Fruit fly (Drosophila melanogaster) S2 (cell line): Measurements from ENCODE around the gene AIF.

Experiments
- CG8478 ChIP-seq: fragments of >200 bp; optimal IDR thresholded peaks from 2 replicates; lab custom pipeline; 2018
- CTCF ChIP-seq, 2 experiments: fragments of >200 bp; optimal IDR thresholded peaks; 2 replicates each; lab custom pipeline; 2018

The AIF gene

DNA sequence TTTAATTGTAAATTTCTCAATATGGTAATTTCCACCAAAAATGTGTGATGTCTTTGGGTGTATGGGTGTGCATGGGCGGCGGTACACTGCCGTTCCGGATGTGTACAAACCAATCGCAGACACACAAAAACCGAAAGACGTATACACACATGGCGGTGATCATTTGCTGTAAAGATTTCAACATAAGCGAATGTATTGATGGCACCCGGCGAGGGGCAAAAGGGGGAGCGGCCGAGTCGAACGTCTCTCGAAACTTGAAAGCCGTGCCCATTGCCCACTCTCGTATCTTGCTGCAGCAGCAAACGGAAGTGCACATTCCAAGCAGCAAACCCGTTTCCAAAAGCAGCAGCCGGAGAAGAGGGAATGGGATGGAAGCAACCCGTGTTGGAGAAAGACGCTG lies 10.7 kb downstream of the AIF start:
- TF ChIP-seq CG8478 (lab: Kevin White, UChicago) (no peak), CTCF (optimal IDR thresholded peaks at IDR 0.05; lab: Kevin White, UChicago) (no peak)

DNA sequence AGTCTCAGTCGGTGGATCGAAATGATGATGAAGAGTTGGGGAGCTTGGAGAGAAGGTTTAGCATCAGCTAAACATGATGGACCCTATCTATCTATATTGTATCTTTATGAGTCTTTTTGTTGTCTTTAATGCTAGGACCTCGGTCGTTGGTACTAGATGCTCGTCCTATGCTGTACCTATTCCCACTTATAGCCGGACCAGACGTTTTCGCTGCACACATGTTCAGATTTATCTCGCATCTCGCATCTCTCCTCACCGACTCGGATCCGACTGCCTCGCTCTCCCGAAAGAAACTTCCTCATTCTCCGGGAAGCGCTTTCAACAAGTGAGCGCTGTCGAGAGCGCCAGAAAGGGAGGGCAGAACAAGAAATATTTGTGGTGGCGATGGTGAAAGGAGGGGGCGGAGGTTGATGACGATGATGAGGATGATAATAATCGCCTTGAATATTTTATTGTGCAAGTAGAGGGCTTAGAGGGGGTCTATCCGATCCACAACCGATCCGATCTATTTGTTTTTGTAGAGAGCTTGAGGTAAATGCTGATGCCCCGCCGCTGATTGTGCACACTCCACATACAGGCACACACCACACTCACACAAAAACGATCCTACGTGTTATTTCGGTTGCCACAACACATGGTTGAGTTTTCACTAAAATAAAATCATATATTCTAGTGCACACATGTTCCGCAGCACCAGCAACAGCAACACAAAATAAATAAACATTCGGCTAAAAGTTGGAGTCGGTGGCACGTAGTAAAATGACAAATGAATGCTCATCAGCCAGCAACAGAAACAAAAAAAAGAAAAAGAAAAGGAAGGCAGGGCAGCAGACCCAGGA lies 11.4 kb downstream of the AIF start:
- TF ChIP-seq CTCF (optimal IDR thresholded peaks at IDR 0.05; lab: Kevin White, UChicago) (no peak), CG8478 (lab: Kevin White, UChicago) (no peak)

DNA sequence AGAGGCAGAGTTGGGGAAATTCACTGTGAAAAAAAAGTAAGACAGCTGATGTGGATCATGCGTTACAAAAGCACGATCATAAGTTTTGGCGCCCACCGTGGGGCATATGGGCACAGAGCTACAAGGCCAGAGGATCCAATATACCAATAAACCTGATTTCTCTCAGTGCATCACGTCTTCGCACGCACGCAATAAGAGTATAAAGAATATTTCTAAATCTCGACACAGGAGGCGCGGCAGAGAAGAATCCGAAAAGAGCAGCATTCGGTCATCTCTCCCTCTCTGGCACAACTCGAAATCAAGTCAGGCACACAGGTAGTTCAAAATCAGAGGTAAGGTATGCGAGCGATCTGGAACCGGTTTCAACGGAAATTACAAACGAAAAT lies 12.0 kb downstream of the AIF start:
- TF ChIP-seq CG8478 (lab: Kevin White, UChicago) (no peak), CTCF (optimal IDR thresholded peaks at IDR 0.05; lab: Kevin White, UChicago) (no peak)

DNA sequence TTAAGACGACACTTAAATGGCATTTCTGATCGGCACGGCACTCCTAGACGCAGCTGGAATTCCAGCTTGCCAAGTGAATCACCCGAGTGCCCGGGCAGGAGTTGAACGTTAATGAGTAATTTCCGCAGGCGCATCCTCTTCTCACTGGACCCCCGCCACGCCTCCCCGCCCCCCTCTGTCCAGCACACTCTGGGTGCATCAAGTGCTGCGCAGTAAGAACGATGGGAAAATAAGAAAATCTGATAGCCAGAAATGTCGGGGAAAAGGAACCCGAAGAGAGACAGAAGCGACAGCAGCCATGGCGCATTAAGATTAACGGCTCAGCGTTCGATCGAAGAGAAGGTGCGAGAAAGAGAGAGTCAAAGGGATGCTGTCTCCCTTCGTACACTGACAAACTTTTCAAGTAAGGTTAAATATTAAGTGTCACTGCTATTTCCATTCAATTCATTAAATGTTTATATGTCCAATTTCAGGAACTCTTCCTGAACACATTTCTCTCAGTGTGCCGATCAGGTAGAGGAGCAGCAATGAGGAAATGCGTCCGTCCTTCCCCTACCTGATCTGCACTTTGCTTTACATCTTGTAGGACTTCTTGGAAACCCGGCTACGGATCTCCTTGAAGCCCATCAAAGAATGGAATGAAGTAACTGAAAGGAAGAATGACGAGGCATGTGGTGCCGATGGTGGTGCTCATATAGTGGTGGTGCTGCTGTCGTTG lies 13.1 kb downstream of the AIF start:
- no peak for TF ChIP-seq CG8478 (lab: Kevin White, UChicago)

DNA sequence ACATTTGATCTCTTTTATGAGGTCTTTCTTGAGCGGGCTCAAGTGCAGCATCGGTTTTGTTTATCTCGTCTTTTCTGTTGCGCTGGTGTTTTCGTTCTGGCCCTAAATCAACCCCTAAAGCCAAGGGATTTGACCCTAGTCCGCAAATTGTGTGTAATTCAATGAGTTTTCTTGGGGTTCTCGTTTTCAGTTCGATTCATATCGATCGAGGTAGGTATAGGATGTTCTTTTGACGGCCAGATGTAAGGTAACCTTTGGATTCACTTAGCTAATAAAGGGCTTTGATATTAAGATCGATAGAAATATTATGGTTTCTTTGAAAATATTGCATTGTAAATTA lies 13.7 kb downstream of the AIF start:
- TF ChIP-seq CG8478 (lab: Kevin White, UChicago) (no peak), CTCF (optimal IDR thresholded peaks at IDR 0.05; lab: Kevin White, UChicago) (no peak)

DNA sequence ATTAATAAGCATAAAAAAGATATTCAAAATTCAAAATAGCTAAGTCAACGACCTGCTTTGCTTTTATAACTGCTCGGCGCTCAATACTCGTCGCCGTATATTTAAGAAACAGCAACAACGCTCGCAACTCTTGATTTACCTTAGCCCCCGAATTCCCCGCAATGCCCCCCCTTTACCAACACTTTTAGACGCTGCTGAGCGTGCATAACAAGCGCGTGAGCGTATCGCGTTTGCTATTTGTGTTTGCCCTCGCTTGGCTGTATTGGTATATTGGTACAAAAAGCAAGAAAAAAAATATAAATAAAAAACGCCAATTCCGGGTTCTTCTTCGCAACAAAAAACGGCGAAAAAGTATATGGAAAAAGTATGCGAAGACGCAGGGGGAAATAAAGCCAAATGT lies 14.3 kb downstream of the AIF start:
- TF ChIP-seq CTCF (optimal IDR thresholded peaks at IDR 0.05; lab: Kevin White, UChicago) (no peak), CG8478 (lab: Kevin White, UChicago) (no peak)

DNA sequence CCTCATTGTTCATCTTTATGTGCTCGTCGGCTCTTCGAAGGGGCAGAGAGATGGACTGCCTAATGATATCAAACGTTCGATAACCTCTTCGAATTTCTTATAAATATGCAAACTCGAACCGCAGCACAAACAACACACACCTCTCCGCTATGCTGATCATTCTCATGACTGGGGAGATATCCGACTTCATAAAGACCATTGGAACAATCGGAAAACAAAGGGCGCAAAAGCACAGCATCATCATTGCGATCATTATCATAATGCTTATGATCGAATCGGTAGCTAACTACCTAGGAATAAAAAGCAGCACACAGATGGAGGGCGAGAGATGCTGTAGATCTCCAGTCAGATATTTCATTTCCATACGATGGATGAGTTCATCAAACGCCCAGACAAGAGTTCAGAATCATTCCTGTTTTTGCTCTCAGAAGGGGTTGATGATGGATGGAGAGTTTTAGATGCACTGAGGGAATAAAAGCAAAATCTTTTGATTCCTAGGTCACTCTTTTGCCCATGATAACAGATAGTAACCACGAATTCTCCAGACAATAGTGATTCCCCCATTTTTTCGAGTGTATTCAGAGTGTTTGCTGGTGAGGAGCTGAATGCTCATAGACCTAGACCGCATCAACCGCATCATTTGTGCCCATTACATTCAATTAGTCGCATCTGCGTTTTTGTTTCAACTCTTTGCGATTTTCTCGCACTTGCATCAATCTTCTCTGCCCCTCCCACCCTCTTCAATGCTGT lies 15.6 kb downstream of the AIF start:
- no peak for TF ChIP-seq CTCF (optimal IDR thresholded peaks at IDR 0.05; lab: Kevin White, UChicago)
- TF ChIP-seq CG8478 (lab: Kevin White, UChicago): no peak

DNA sequence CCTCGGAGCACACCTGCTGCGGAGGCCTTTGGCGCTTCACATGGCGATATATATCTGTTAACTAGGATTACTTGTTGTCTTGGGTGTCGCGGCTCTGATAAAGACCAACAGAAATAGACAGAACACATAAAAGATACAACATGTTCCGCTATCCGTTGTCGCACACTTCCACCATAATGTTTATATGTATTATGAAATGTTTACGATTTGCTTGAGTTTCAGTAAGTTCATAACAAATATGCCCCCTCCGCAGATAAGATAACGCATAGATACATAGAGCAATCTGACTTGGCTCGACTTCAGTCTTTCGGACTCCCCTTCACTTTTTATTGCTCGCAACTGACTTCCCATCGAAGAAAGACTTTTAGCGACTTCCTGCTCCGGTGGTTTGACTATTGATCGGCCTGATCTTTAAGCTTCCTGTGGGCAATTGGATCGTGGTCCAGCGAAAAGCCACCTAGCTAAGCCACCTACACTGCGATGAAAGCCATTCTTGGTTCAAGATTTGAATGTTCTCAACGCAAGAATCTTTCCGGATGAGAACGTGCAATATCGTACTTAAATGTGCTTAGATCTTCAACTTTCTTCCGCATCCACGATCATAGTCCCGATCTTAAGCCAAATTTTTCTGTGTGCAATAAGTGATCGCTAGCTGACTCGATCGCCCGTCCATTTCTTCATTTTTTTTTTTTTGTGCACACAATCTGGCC lies 16.8 kb downstream of the AIF start:
- TF ChIP-seq CG8478 (lab: Kevin White, UChicago): no peak
- no peak for TF ChIP-seq CTCF (optimal IDR thresholded peaks at IDR 0.05; lab: Kevin White, UChicago)

DNA sequence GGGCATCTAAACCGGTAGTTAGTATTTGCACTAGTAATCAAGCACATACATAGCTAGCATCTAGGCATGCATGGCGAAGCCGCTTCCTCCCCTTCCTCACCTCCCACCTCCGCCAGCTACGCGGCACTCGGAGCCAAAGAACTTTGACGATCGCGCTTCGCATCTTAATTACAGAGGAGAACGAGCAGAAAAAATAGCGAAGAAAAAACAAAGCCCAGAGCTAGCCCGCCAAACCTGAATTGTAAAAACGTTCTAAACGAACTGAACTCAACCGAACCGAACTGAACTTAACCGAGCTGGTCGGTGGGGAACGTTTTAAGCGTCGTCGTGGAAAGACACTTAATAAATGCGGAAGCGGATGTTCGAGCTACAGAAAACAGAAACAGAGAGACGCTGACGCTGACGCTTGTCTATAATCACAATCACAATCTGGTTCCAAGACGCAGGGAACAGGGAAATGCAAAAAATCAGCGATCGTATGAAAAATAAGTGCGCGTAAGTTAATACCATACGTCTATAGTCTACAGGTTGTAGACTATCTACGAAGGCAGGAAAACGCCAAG lies 17.4 kb downstream of the AIF start:
- TF ChIP-seq CG8478 (lab: Kevin White, UChicago): no peak

DNA sequence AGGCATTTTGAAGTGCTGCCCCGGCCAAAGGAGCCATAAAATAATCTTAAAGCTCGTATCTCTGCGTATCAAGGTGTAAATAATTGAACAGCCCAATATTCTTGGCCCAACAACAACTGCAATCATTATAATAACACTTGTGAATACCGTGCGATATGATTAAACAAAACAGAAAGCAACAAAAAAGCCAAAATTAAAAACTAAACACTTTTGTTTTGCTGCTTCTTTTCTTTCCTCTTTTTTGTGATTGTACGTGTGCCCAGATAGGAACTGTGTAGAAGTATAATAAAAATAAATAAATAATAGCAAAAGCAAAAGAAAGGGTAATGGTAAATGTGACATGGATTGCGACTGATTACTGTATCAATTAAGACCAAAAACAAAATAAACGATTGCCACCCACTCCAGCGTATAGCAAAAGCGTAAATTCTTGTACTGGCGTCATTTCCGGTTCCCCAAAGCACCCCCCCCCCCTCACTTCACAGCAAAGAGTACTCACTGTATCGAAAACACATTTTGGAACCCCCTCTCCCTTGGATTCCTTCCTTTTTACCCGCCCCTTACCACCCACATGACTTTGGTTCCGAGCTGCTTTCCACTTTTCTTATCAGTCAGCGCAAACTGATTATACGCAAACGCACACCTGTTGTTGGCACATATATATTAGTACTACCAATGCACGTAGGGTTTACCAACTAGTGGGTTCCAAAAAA lies 20.0 kb downstream of the AIF start:
- no peak for TF ChIP-seq CG8478 (lab: Kevin White, UChicago)
- TF ChIP-seq CTCF (optimal IDR thresholded peaks at IDR 0.05; lab: Kevin White, UChicago): no peak

DNA sequence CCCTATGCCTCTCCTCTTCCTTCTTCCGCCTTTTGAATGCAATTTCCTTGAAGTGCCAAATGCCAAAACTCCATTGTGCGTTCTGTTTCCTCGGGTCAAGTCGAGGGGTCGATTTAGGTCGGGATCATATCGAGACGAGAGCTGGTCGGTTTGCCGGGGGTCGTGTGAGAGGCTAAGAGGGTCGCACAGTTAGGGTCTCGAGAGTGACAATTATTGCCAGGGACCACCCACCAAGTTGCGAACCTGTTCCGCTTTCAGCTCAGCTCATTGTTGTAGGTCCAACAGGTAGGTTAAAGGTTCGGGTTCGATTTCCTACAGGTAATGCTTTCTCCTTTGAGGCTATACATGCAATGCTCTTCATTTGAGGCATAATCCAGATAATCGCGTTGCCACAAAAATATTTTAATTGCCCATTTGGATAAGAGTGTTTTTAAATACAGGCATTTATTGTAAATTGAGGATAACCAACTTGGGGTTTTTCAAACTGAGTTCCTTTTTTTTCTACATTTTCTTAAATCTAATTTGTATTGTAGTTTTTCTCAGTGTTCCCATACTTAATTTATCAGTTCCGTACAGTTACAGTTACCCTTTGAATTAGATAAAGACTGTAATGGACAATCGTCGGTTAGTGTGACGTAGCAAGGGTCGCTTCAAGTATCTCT lies 21.0 kb downstream of the AIF start:
- TF ChIP-seq CTCF (optimal IDR thresholded peaks at IDR 0.05; lab: Kevin White, UChicago) (no peak), CG8478 (lab: Kevin White, UChicago) (no peak)

DNA sequence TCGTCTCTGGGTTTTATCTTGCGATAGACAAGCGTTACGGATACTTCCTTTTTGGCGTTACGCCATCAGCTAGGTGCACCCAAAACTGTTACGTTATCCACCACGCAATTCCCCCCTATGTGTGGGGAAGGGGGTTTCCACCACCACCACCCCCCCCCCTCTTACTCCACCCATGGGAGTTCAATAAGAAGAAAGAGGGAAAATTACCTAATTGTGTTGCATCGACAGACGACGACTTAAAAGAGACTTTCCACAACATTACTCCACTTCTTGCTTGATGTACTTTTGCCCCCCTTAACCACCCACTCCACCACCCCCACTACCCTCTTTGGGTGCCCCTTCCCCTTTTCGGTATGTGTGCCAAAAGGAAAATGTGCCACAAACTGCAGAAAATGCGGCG lies 21.6 kb downstream of the AIF start:
- TF ChIP-seq CG8478 (lab: Kevin White, UChicago): no peak
- no peak for TF ChIP-seq CTCF (optimal IDR thresholded peaks at IDR 0.05; lab: Kevin White, UChicago)

DNA sequence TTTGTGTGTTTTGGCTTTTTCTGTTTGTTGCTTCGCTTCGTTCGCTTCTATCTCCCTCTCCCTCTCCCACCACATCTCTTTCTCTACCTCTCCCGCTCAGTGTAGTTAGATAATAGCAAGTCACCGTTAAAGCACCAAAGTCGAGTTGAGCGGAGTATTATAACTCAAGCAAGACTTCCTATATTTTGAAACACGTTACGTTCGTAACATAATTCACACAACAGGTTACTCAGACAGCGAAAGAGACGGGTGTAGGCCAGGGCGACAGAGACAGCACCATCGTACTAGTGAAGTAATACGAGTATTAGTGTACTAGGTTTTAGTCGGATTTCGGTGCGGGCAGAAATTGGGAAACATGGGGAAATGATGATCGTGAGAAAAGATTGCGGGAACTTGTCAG lies 22.1 kb downstream of the AIF start:
- no peak for TF ChIP-seq CTCF (optimal IDR thresholded peaks at IDR 0.05; lab: Kevin White, UChicago)
- TF ChIP-seq CG8478 (lab: Kevin White, UChicago): no peak
